Worm (Caenorhabditis elegans) whole organism, young adult: ENCODE data around the gene srbc-63.
A peak's percentile ranks its signal among the peaks of the same experiment; 100 is the strongest.

Experiments used
- B0035.1 ChIP-seq: sonication (generic microtip); optimal IDR thresholded peaks from 2 replicates; lab custom pipeline; 2016; ENCODE audit warnings: missing genetic modification characterization, mild to moderate bottlenecking, missing compliant biosample characterization, missing genotype, missing genetic modification reagents
- B0261.1 ChIP-seq: sonication (generic microtip); optimal IDR thresholded peaks from 2 replicates; lab custom pipeline; 2016; ENCODE audit warnings: mild to moderate bottlenecking, missing genetic modification characterization, moderate library complexity, missing compliant biosample characterization
- B0336.3 ChIP-seq: fragments of 200-800 bp; sonication (Bioruptor generic); IDR thresholded peaks from 2 replicates; pipeline ENCODE4 v1.3.6; 2022; ENCODE audit warnings: missing genetic modification characterization, missing compliant biosample characterization
- D2030.7 ChIP-seq: fragments of 200-800 bp; sonication (Bioruptor generic); IDR thresholded peaks from 2 replicates; pipeline ENCODE4 v1.3.6; 2022; ENCODE audit warnings: missing genetic modification reagents, missing genetic modification characterization, missing compliant biosample characterization
- F22D6.2 ChIP-seq: sonication (generic microtip); optimal IDR thresholded peaks from 2 replicates; lab custom pipeline; 2016; ENCODE audit warnings: mild to moderate bottlenecking, missing genetic modification characterization, missing compliant biosample characterization
- F49E8.2 ChIP-seq: sonication (generic microtip); optimal IDR thresholded peaks from 3 replicates; lab custom pipeline; 2017; ENCODE audit warnings: missing genetic modification characterization, mild to moderate bottlenecking, missing compliant biosample characterization, antibody characterized with exemption, moderate library complexity; ENCODE audit not compliant: insufficient read depth
- T07F8.4 ChIP-seq: sonication (generic microtip); optimal IDR thresholded peaks from 2 replicates; lab custom pipeline; 2016; ENCODE audit warnings: mild to moderate bottlenecking, missing genetic modification characterization, moderate library complexity, missing compliant biosample characterization
- Y53G8AR.9 ChIP-seq: fragments of 200-800 bp; sonication (Bioruptor generic); conservative IDR thresholded peaks from 2 replicates; pipeline ENCODE4 v1.3.6; 2022; ENCODE audit warnings: missing genetic modification reagents, missing genetic modification characterization, missing compliant biosample characterization
- Y67H2A.10 ChIP-seq: fragments of 200-800 bp; sonication (Bioruptor generic); conservative IDR thresholded peaks from 2 replicates; pipeline ENCODE4 v1.3.6; 2022; ENCODE audit warnings: missing genetic modification reagents, missing genetic modification characterization, missing compliant biosample characterization
- Y79H2A.3 ChIP-seq: fragments of 200-800 bp; sonication (Bioruptor generic); conservative IDR thresholded peaks from 2 replicates; pipeline ENCODE4 v1.3.6; 2022; ENCODE audit warnings: missing genetic modification reagents, missing genetic modification characterization, missing compliant biosample characterization
- Y95B8A.8 ChIP-seq: fragments of 200-800 bp; sonication (Bioruptor generic); IDR thresholded peaks from 2 replicates; pipeline ENCODE4 v1.3.6; 2022; ENCODE audit warnings: missing genetic modification reagents, missing genetic modification characterization, missing compliant biosample characterization
- ama-1 ChIP-seq, 3 experiments: fragments of 150-350 bp in 1 of 3; sonication (generic microtip) in 2 of 3; optimal IDR thresholded peaks; 2 replicates each; lab custom pipeline; 2014 to 2018; ENCODE audit warnings: missing biosample characterization in 2 of 3, missing genetic modification characterization in 2 of 3, missing genetic modification reagents in 2 of 3
- aptf-2 ChIP-seq: fragments of 200-800 bp; sonication (Bioruptor generic); conservative IDR thresholded peaks from 2 replicates; pipeline ENCODE4 v1.3.6; 2022; ENCODE audit warnings: missing genetic modification reagents, missing genetic modification characterization, missing compliant biosample characterization
- athp-1 ChIP-seq: sonication (generic microtip); optimal IDR thresholded peaks from 2 replicates; lab custom pipeline; 2017; ENCODE audit warnings: mild to moderate bottlenecking, missing genetic modification characterization, missing compliant biosample characterization
- attf-3 ChIP-seq: fragments of 200-800 bp; sonication (Bioruptor generic); conservative IDR thresholded peaks from 2 replicates; pipeline ENCODE4 v1.3.6; 2022; ENCODE audit warnings: missing genetic modification reagents, missing genetic modification characterization, missing compliant biosample characterization
- attf-6 ChIP-seq: fragments of 200-800 bp; sonication (Bioruptor generic); IDR thresholded peaks from 2 replicates; pipeline ENCODE4 v1.3.6; 2022; ENCODE audit warnings: missing genetic modification reagents, missing genetic modification characterization, missing compliant biosample characterization
- bed-2 ChIP-seq: fragments of 200-800 bp; sonication (Bioruptor generic); IDR thresholded peaks from 2 replicates; pipeline ENCODE4 v1.3.6; 2022; ENCODE audit warnings: missing genetic modification reagents, missing genetic modification characterization, missing compliant biosample characterization
- cebp-2 ChIP-seq: fragments of 200-800 bp; sonication (Bioruptor generic); IDR thresholded peaks from 2 replicates; pipeline ENCODE4 v1.3.6; 2022; ENCODE audit warnings: missing genetic modification characterization, missing compliant biosample characterization
- ceh-100 ChIP-seq: fragments of 200-800 bp; sonication (Bioruptor generic); IDR thresholded peaks from 2 replicates; pipeline ENCODE4 v1.3.6; 2022; ENCODE audit warnings: missing genetic modification reagents, missing genetic modification characterization, missing compliant biosample characterization
- chd-7 ChIP-seq: sonication (generic microtip); optimal IDR thresholded peaks from 2 replicates; lab custom pipeline; 2016; ENCODE audit warnings: mild to moderate bottlenecking, missing genetic modification characterization, moderate library complexity, missing compliant biosample characterization
- dox-1 ChIP-seq: fragments of 200-800 bp; sonication (Bioruptor generic); IDR thresholded peaks from 2 replicates; pipeline ENCODE4 v1.3.6; 2022; ENCODE audit warnings: missing genetic modification reagents, missing genetic modification characterization, missing compliant biosample characterization
- efl-1 ChIP-seq: fragments of 150-350 bp; optimal IDR thresholded peaks from 2 replicates; lab custom pipeline; 2014; ENCODE audit warnings: missing biosample characterization, missing genetic modification reagents, missing genetic modification characterization
- egl-18 ChIP-seq: fragments of 200-800 bp; sonication (Bioruptor generic); IDR thresholded peaks from 2 replicates; pipeline ENCODE4 v1.3.6; 2022; ENCODE audit warnings: missing genetic modification reagents, missing genetic modification characterization, missing compliant biosample characterization
- egrh-3 ChIP-seq: fragments of 200-800 bp; sonication (Bioruptor generic); IDR thresholded peaks from 2 replicates; pipeline ENCODE4 v1.3.6; 2022; ENCODE audit warnings: missing genetic modification reagents, missing genetic modification characterization, missing compliant biosample characterization
- ekl-4 ChIP-seq: fragments of 200-800 bp; sonication (Bioruptor generic); IDR thresholded peaks from 2 replicates; pipeline ENCODE4 v1.3.6; 2022; ENCODE audit warnings: missing genetic modification reagents, missing genetic modification characterization, missing compliant biosample characterization
- fkh-3 ChIP-seq: sonication (generic microtip); optimal IDR thresholded peaks from 2 replicates; lab custom pipeline; 2016; ENCODE audit warnings: mild to moderate bottlenecking, missing genetic modification characterization, missing compliant biosample characterization
- hmg-20 ChIP-seq: fragments of 200-800 bp; sonication (Bioruptor generic); IDR thresholded peaks from 2 replicates; pipeline ENCODE4 v1.3.6; 2022; ENCODE audit warnings: missing genetic modification reagents, missing genetic modification characterization, missing compliant biosample characterization
- hsf-1 ChIP-seq: fragments of 200-800 bp; sonication (Bioruptor generic); IDR thresholded peaks from 2 replicates; pipeline ENCODE4 v1.3.6; 2022; ENCODE audit warnings: missing genetic modification reagents, missing genetic modification characterization, missing compliant biosample characterization
- lin-35 ChIP-seq, 3 experiments: fragments of 150-350 bp in 2 of 3; sonication (generic microtip) in 1 of 3; optimal IDR thresholded peaks; 2 replicates each; lab custom pipeline; 2014 to 2018; ENCODE audit warnings: missing biosample characterization in 3 of 3, missing genetic modification characterization in 3 of 3, missing genetic modification reagents in 3 of 3
- lin-54 ChIP-seq: fragments of 200-800 bp; sonication (Bioruptor generic); optimal IDR thresholded peaks from 2 replicates; lab custom pipeline; 2018; ENCODE audit warnings: mild to moderate bottlenecking, missing genetic modification characterization, missing compliant biosample characterization
- lsl-1 ChIP-seq: fragments of 200-800 bp; sonication (Bioruptor generic); optimal IDR thresholded peaks from 2 replicates; lab custom pipeline; 2018; ENCODE audit warnings: mild to moderate bottlenecking, missing genetic modification characterization, moderate library complexity, missing compliant biosample characterization
- madf-10 ChIP-seq: sonication (generic microtip); optimal IDR thresholded peaks from 2 replicates; lab custom pipeline; 2016; ENCODE audit warnings: mild to moderate bottlenecking, missing genetic modification characterization, missing compliant biosample characterization
- madf-3 ChIP-seq: fragments of 200-800 bp; sonication (Bioruptor generic); IDR thresholded peaks from 2 replicates; pipeline ENCODE4 v1.3.6; 2022; ENCODE audit warnings: missing genetic modification reagents, missing genetic modification characterization, missing compliant biosample characterization
- madf-6 ChIP-seq: fragments of 200-800 bp; sonication (Bioruptor generic); IDR thresholded peaks from 2 replicates; pipeline ENCODE4 v1.3.6; 2022; ENCODE audit warnings: missing genetic modification reagents, missing genetic modification characterization, missing compliant biosample characterization
- madf-8 ChIP-seq: fragments of 200-800 bp; sonication (Bioruptor generic); conservative IDR thresholded peaks from 2 replicates; pipeline ENCODE4 v1.3.6; 2022; ENCODE audit warnings: missing genetic modification reagents, missing genetic modification characterization, missing compliant biosample characterization
- mcd-1 ChIP-seq: fragments of 200-800 bp; sonication (Bioruptor generic); IDR thresholded peaks from 2 replicates; pipeline ENCODE4 v1.3.6; 2022; ENCODE audit warnings: missing genetic modification reagents, missing genetic modification characterization, missing compliant biosample characterization
- nhr-120 ChIP-seq: fragments of 200-800 bp; sonication (Bioruptor generic); IDR thresholded peaks from 2 replicates; pipeline ENCODE4 v1.3.6; 2022; ENCODE audit warnings: missing genetic modification characterization, missing compliant biosample characterization
- pbrm-1 ChIP-seq: fragments of 200-800 bp; sonication (Bioruptor generic); IDR thresholded peaks from 2 replicates; pipeline ENCODE4 v1.3.6; 2022; ENCODE audit warnings: missing genetic modification reagents, missing genetic modification characterization, missing compliant biosample characterization
- rcor-1 ChIP-seq: fragments of 200-800 bp; sonication (Bioruptor generic); IDR thresholded peaks from 2 replicates; pipeline ENCODE4 v1.3.6; 2022; ENCODE audit warnings: missing genetic modification reagents, missing genetic modification characterization, missing compliant biosample characterization
- repo-1 ChIP-seq: sonication (generic microtip); optimal IDR thresholded peaks from 2 replicates; lab custom pipeline; 2017; ENCODE audit warnings: mild to moderate bottlenecking, missing genetic modification characterization, missing compliant biosample characterization
- rpc-1 ChIP-seq, 2 experiments: fragments of 150-350 bp in 1 of 2; sonication (generic microtip) in 1 of 2; optimal IDR thresholded peaks; 2 replicates each; lab custom pipeline; 2014 to 2018; ENCODE audit warnings: missing biosample characterization in 1 of 2, missing genetic modification characterization in 1 of 2, missing genetic modification reagents in 1 of 2, missing genotype in 1 of 2
- sdz-38 ChIP-seq: sonication (generic microtip); optimal IDR thresholded peaks from 2 replicates; lab custom pipeline; 2016; ENCODE audit warnings: missing genotype, missing genetic modification characterization, missing compliant biosample characterization
- snpc-4 ChIP-seq, 5 experiments: fragments of 150-350 bp in 1 of 5; sonication (generic microtip) in 4 of 5; optimal IDR thresholded peaks; 2 replicates each; lab custom pipeline; 2014 to 2018; ENCODE audit warnings: missing genetic modification characterization in 5 of 5, missing biosample characterization in 3 of 5, antibody characterized with exemption in 2 of 5, mild to moderate bottlenecking in 2 of 5, missing compliant biosample characterization in 2 of 5, missing genotype in 2 of 5, moderate library complexity in 2 of 5, missing genetic modification reagents in 1 of 5
- somi-1 ChIP-seq: fragments of 200-800 bp; sonication (Bioruptor generic); optimal IDR thresholded peaks from 2 replicates; lab custom pipeline; 2018; ENCODE audit warnings: mild to moderate bottlenecking, missing genetic modification characterization, missing compliant biosample characterization
- tbx-9 ChIP-seq: sonication (generic microtip); optimal IDR thresholded peaks from 2 replicates; lab custom pipeline; 2016; ENCODE audit warnings: borderline replicate concordance, missing genetic modification characterization, inconsistent platforms, missing compliant biosample characterization
- xnd-1 ChIP-seq: sonication (generic microtip); optimal IDR thresholded peaks from 2 replicates; lab custom pipeline; 2016; ENCODE audit warnings: missing genotype, missing genetic modification reagents, missing genetic modification characterization, missing compliant biosample characterization
- zim-3 ChIP-seq: sonication (generic microtip); optimal IDR thresholded peaks from 2 replicates; lab custom pipeline; 2017; ENCODE audit warnings: mild to moderate bottlenecking, missing genetic modification characterization, moderate library complexity, missing compliant biosample characterization

srbc-63 gene

DNA sequence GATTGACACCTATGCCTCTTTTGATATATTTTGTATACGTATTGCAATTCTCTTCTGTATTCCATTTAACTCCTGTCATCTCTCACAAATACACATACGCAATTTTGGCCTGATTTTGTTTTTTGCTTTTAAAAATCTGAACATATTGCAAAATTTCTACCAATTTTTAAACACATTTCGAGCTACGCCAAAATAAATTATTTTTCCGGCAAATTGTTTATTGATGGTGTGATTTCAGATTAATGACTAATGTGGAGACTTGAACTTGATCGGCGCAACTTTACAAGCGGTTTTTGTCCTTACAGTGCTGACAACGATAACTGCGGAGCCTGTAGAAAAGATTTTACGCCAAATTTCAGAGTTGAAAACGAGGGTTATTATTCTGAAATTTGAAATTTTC is 15.4 kb downstream of the srbc-63 start (continued):
- no peak for TF ChIP-seq rpc-1 (optimal IDR thresholded peaks at IDR 0.05; lab: Kevin White, UChicago)
- peak; percentile 10 for TF ChIP-seq rpc-1 (tag; optimal IDR thresholded peaks at IDR 0.05; lab: Kevin White, UChicago)
- no peak for TF ChIP-seq ama-1 (optimal IDR thresholded peaks at IDR 0.05; lab: Kevin White, UChicago)
- peak in 1 of 2 experiments; percentile 28 for TF ChIP-seq ama-1 (GFP tag; optimal IDR thresholded peaks at IDR 0.05; lab: Kevin White, UChicago)
- TF ChIP-seq madf-10, result no peak
- TF ChIP-seq hmg-20 (GFP tag; lab: Robert Waterston, UW), result no peak
- TF ChIP-seq lin-35 (GFP tag; optimal IDR thresholded peaks at IDR 0.05; lab: Kevin White, UChicago), result peak in 1 of 3 experiments; percentile 2
- TF ChIP-seq ekl-4 (GFP tag; lab: Robert Waterston, UW), result peak; percentile 67
- TF ChIP-seq pbrm-1 (GFP tag; lab: Robert Waterston, UW), result peak; percentile 25; the same call in 1 of the 2 replicates
- TF ChIP-seq hsf-1, result peak; percentile 83
- 0 out of 2 replicates have a peak, but pooled peaks have one; percentile 10 for TF ChIP-seq D2030.7 (GFP tag; lab: Robert Waterston, UW)
- peak; percentile 76 for TF ChIP-seq attf-6
- 0 out of 2 replicates have a peak, but pooled peaks have one; percentile 40 for TF ChIP-seq egl-18
- TF ChIP-seq madf-8 (GFP tag; lab: Robert Waterston, UW), result peak; percentile 34; the same call in 1 of the 2 replicates
- TF ChIP-seq lin-54 (GFP tag; lab: Kevin White, UChicago), result no peak
- peak; percentile 37 for TF ChIP-seq lsl-1
- no peak for TF ChIP-seq B0035.1 (tag; lab: Kevin White, UChicago)
- peak; percentile 56; the same call in 1 of the 2 replicates for TF ChIP-seq Y95B8A.8 (GFP tag; lab: Robert Waterston, UW)
- no peak for TF ChIP-seq zim-3 (tag; lab: Kevin White, UChicago)
- peak; percentile 75 for TF ChIP-seq Y53G8AR.9 (GFP tag; lab: Robert Waterston, UW)
- TF ChIP-seq ceh-100 (GFP tag; lab: Robert Waterston, UW), result no peak; the same call in 1 of the 2 replicates
- peak; percentile 12 for TF ChIP-seq B0261.1
- no peak for TF ChIP-seq somi-1 (GFP tag; lab: Kevin White, UChicago)
- TF ChIP-seq F49E8.2 (tag; lab: Kevin White, UChicago), result peak; percentile 38
- no peak for TF ChIP-seq bed-2
- peak; percentile 73 for TF ChIP-seq madf-6 (GFP tag; lab: Robert Waterston, UW)
- TF ChIP-seq sdz-38 (tag; lab: Kevin White, UChicago), result no peak
- no peak for TF ChIP-seq rcor-1 (GFP tag; lab: Robert Waterston, UW)
- no peak for TF ChIP-seq F22D6.2 (tag; lab: Kevin White, UChicago)
- TF ChIP-seq aptf-2 (GFP tag; lab: Robert Waterston, UW), result no peak
- no peak for TF ChIP-seq nhr-120
- TF ChIP-seq xnd-1, result peak; percentile 51
- TF ChIP-seq cebp-2, result no peak
- peak; percentile 72; the same call in 1 of the 2 replicates for TF ChIP-seq B0336.3
- no peak for TF ChIP-seq repo-1 (tag; lab: Kevin White, UChicago)
- TF ChIP-seq snpc-4 (GFP tag; optimal IDR thresholded peaks at IDR 0.05; lab: Kevin White, UChicago), result peak; percentile 29
- no peak for TF ChIP-seq snpc-4 (tag; optimal IDR thresholded peaks at IDR 0.05; lab: Kevin White, UChicago)
- TF ChIP-seq Y79H2A.3 (GFP tag; lab: Robert Waterston, UW), result peak; percentile 21; the same call in 1 of the 2 replicates
- TF ChIP-seq madf-3, result 0 out of 2 replicates have a peak, but pooled peaks have one; percentile 16

- TF ChIP-seq fkh-3 (tag; lab: Kevin White, UChicago) (no peak), Y67H2A.10 (GFP tag; lab: Robert Waterston, UW) (no peak), egrh-3 (GFP tag; lab: Robert Waterston, UW) (no peak), athp-1 (tag; lab: Kevin White, UChicago) (peak; percentile 7), efl-1 (GFP tag; lab: Kevin White, UChicago) (peak; percentile 95), T07F8.4 (tag; lab: Kevin White, UChicago) (no peak), Y53G8AR.9 (GFP tag; lab: Robert Waterston, UW) (0 out of 2 replicates have a peak, but pooled peaks have one; percentile 24), D2030.7 (GFP tag; lab: Robert Waterston, UW) (peak; percentile 91), dox-1 (GFP tag; lab: Robert Waterston, UW) (peak; percentile 60; the same call in 1 of the 2 replicates), attf-3 (GFP tag; lab: Robert Waterston, UW) (no peak), mcd-1 (GFP tag; lab: Robert Waterston, UW) (peak; percentile 84), madf-8 (GFP tag; lab: Robert Waterston, UW) (peak; percentile 92), chd-7 (tag; lab: Kevin White, UChicago) (no peak), tbx-9 (tag; lab: Kevin White, UChicago) (no peak), pbrm-1 (GFP tag; lab: Robert Waterston, UW) (peak; percentile 28; the same call in 1 of the 2 replicates), madf-6 (GFP tag; lab: Robert Waterston, UW) (peak; percentile 95), lin-35 (GFP tag; optimal IDR thresholded peaks at IDR 0.05; lab: Kevin White, UChicago) (peak in 1 of 3 experiments; percentile 69)
Measured at ce11 chrV:15395347-15395746, 17.2 kb downstream of the srbc-63 start, which contains the start of gene cyb-3. Gene cyb-3 (plus strand): TSS chrV:15395696.
